Worm (Caenorhabditis elegans) whole organism, mixed stage, embryonic: ENCODE measurements around the gene Y43F8C.15.

Experiments used
- mep-1 ChIP-seq: fragments of 150-350 bp; optimal IDR thresholded peaks from 2 replicates; lab custom pipeline; 2017; ENCODE audit warnings: missing biosample characterization, missing genetic modification reagents, missing genetic modification characterization, inconsistent platforms
- nhr-76 ChIP-seq: sonication (generic microtip); optimal IDR thresholded peaks from 2 replicates; lab custom pipeline; 2017; ENCODE audit warnings: missing biosample characterization, missing genetic modification characterization

DNA sequence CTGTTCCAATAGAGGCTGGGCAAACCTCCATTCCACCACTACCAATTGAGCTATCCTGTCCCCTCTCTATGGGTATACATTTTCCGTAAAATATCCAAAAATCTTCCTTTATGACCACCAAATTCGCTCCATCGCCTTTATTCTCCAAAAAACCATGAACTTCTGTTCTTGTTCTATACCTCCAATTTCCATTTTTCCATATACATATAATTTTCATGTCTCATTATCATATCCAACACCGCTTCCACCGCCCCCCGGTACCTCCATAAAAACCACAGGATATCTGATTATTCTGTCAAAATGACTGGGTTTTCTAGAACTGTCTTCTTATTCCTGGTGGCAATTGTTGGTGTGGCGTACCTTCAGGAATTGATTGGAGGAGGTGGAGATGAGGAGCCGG, 5.4 kb upstream of the Y43F8C.15 start, which contains the start of gene Y43F8C.17:
- TF ChIP-seq mep-1, result no peak
- TF ChIP-seq nhr-76, result no peak
